Worm (Caenorhabditis elegans) whole organism, mixed stage, embryonic: ENCODE measurements around the gene C09B9.7.

ENCODE experiments used
- ham-2 ChIP-seq: fragments of 200-800 bp; sonication (Bioruptor generic); optimal IDR thresholded peaks from 2 replicates; lab custom pipeline; 2018; ENCODE audit warnings: mild to moderate bottlenecking, missing genetic modification characterization, missing compliant biosample characterization
- lin-13 ChIP-seq: fragments of 150-350 bp; optimal IDR thresholded peaks from 2 replicates; lab custom pipeline; 2014; ENCODE audit warnings: missing biosample characterization, missing genetic modification characterization
- lin-32 ChIP-seq: fragments of 200-800 bp; sonication (Bioruptor generic); optimal IDR thresholded peaks from 2 replicates; lab custom pipeline; 2018; ENCODE audit warnings: mild to moderate bottlenecking, missing genetic modification characterization, missing compliant biosample characterization
- lsy-2 ChIP-seq: fragments of 150-350 bp; optimal IDR thresholded peaks from 2 replicates; lab custom pipeline; 2014; ENCODE audit warnings: missing biosample characterization, missing genetic modification characterization
- mep-1 ChIP-seq: fragments of 150-350 bp; optimal IDR thresholded peaks from 2 replicates; lab custom pipeline; 2017; ENCODE audit warnings: missing biosample characterization, missing genetic modification reagents, missing genetic modification characterization, inconsistent platforms
- mls-2 ChIP-seq: sonication (generic microtip); optimal IDR thresholded peaks from 2 replicates; lab custom pipeline; 2016; ENCODE audit warnings: mild to moderate bottlenecking, missing genetic modification characterization, moderate library complexity, missing compliant biosample characterization
- nhr-237 ChIP-seq: fragments of 150-350 bp; optimal IDR thresholded peaks from 2 replicates; lab custom pipeline; 2014; ENCODE audit warnings: missing biosample characterization, missing genetic modification characterization
- nhr-28 ChIP-seq: fragments of 150-350 bp; optimal IDR thresholded peaks from 2 replicates; lab custom pipeline; 2014; ENCODE audit warnings: missing biosample characterization, missing genetic modification characterization
- nhr-76 ChIP-seq: sonication (generic microtip); optimal IDR thresholded peaks from 2 replicates; lab custom pipeline; 2017; ENCODE audit warnings: missing biosample characterization, missing genetic modification characterization
- snpc-4 ChIP-seq: fragments of 150-350 bp; optimal IDR thresholded peaks from 2 replicates; lab custom pipeline; 2014; ENCODE audit warnings: missing biosample characterization, missing genetic modification characterization
- sptf-1 ChIP-seq: sonication (generic microtip); optimal IDR thresholded peaks from 2 replicates; lab custom pipeline; 2017; ENCODE audit warnings: mild to moderate bottlenecking, missing genetic modification characterization, moderate library complexity, missing compliant biosample characterization
- unc-62 ChIP-seq: fragments of 150-350 bp; optimal IDR thresholded peaks from 2 replicates; lab custom pipeline; 2014; ENCODE audit warnings: missing biosample characterization, missing genetic modification reagents, missing genetic modification characterization
- ztf-11 ChIP-seq: fragments of 150-350 bp; optimal IDR thresholded peaks from 2 replicates; lab custom pipeline; 2014; ENCODE audit warnings: missing biosample characterization, missing genetic modification characterization

ce11 chrIV:5031346-5031745, 29.5 kb downstream of the C09B9.7 start:
- TF ChIP-seq lin-13 (tag; lab: Kevin White, UChicago) (no peak), mep-1 (no peak), lsy-2 (tag; lab: Kevin White, UChicago) (no peak), nhr-76 (no peak), nhr-237 (tag; lab: Kevin White, UChicago) (no peak), snpc-4 (tag; lab: Kevin White, UChicago) (no peak), unc-62 (GFP tag; lab: Kevin White, UChicago) (no peak), ztf-11 (tag; lab: Kevin White, UChicago) (no peak), nhr-28 (tag; lab: Kevin White, UChicago) (no peak), mls-2 (no peak), lin-32 (no peak), ham-2 (no peak), sptf-1 (tag; lab: Kevin White, UChicago) (no peak)
